Worm (Caenorhabditis elegans) whole organism, young adult: Measurements from ENCODE around the gene W04G3.10.

Source experiments
- C06A6.2 ChIP-seq: fragments of 200-800 bp; sonication (Bioruptor generic); conservative IDR thresholded peaks from 2 replicates; pipeline ENCODE4 v1.3.6; 2022; ENCODE audit warnings: missing genetic modification characterization, missing compliant biosample characterization
- C17E4.6 ChIP-seq: fragments of 200-800 bp; sonication (Bioruptor generic); IDR thresholded peaks from 2 replicates; pipeline ENCODE4 v1.3.6; 2022; ENCODE audit warnings: missing genetic modification reagents, missing genetic modification characterization, missing compliant biosample characterization
- F57C9.4 ChIP-seq: sonication (generic microtip); optimal IDR thresholded peaks from 2 replicates; lab custom pipeline; 2017; ENCODE audit warnings: mild to moderate bottlenecking, missing genetic modification characterization, missing compliant biosample characterization
- T26A5.8 ChIP-seq: sonication (generic microtip); optimal IDR thresholded peaks from 2 replicates; lab custom pipeline; 2016; ENCODE audit warnings: missing genetic modification characterization, missing compliant biosample characterization
- Y53F4B.3 ChIP-seq: fragments of 200-800 bp; sonication (Bioruptor generic); IDR thresholded peaks from 2 replicates; pipeline ENCODE4 v1.3.6; 2022; ENCODE audit warnings: missing genetic modification reagents, missing genetic modification characterization, missing compliant biosample characterization
- Y67H2A.10 ChIP-seq: fragments of 200-800 bp; sonication (Bioruptor generic); conservative IDR thresholded peaks from 2 replicates; pipeline ENCODE4 v1.3.6; 2022; ENCODE audit warnings: missing genetic modification reagents, missing genetic modification characterization, missing compliant biosample characterization
- Y95B8A.8 ChIP-seq: fragments of 200-800 bp; sonication (Bioruptor generic); IDR thresholded peaks from 2 replicates; pipeline ENCODE4 v1.3.6; 2022; ENCODE audit warnings: missing genetic modification reagents, missing genetic modification characterization, missing compliant biosample characterization
- akir-1 ChIP-seq: fragments of 200-800 bp; sonication (Bioruptor generic); optimal IDR thresholded peaks from 2 replicates; lab custom pipeline; 2018; ENCODE audit warnings: mild to moderate bottlenecking, missing genetic modification characterization, moderate library complexity, missing compliant biosample characterization
- atf-7 ChIP-seq: sonication (generic microtip); optimal IDR thresholded peaks from 2 replicates; lab custom pipeline; 2017; ENCODE audit warnings: mild to moderate bottlenecking, missing genetic modification characterization, missing compliant biosample characterization
- attf-5 ChIP-seq: fragments of 200-800 bp; sonication (Bioruptor generic); optimal IDR thresholded peaks from 2 replicates; lab custom pipeline; 2018; ENCODE audit warnings: mild to moderate bottlenecking, missing genetic modification characterization, missing compliant biosample characterization
- attf-6 ChIP-seq: fragments of 200-800 bp; sonication (Bioruptor generic); IDR thresholded peaks from 2 replicates; pipeline ENCODE4 v1.3.6; 2022; ENCODE audit warnings: missing genetic modification reagents, missing genetic modification characterization, missing compliant biosample characterization
- bed-2 ChIP-seq: fragments of 200-800 bp; sonication (Bioruptor generic); IDR thresholded peaks from 2 replicates; pipeline ENCODE4 v1.3.6; 2022; ENCODE audit warnings: missing genetic modification reagents, missing genetic modification characterization, missing compliant biosample characterization
- ccch-3 ChIP-seq: fragments of 200-800 bp; sonication (Bioruptor generic); optimal IDR thresholded peaks from 2 replicates; lab custom pipeline; 2018; ENCODE audit warnings: mild to moderate bottlenecking, missing genetic modification characterization, missing compliant biosample characterization
- ceh-79 ChIP-seq: sonication (generic microtip); optimal IDR thresholded peaks from 2 replicates; lab custom pipeline; 2017; ENCODE audit warnings: mild to moderate bottlenecking, missing genetic modification characterization, missing compliant biosample characterization
- efl-1 ChIP-seq: fragments of 150-350 bp; optimal IDR thresholded peaks from 2 replicates; lab custom pipeline; 2014; ENCODE audit warnings: missing biosample characterization, missing genetic modification reagents, missing genetic modification characterization
- egl-18 ChIP-seq: fragments of 200-800 bp; sonication (Bioruptor generic); IDR thresholded peaks from 2 replicates; pipeline ENCODE4 v1.3.6; 2022; ENCODE audit warnings: missing genetic modification reagents, missing genetic modification characterization, missing compliant biosample characterization
- egrh-3 ChIP-seq: fragments of 200-800 bp; sonication (Bioruptor generic); IDR thresholded peaks from 2 replicates; pipeline ENCODE4 v1.3.6; 2022; ENCODE audit warnings: missing genetic modification reagents, missing genetic modification characterization, missing compliant biosample characterization
- ekl-4 ChIP-seq: fragments of 200-800 bp; sonication (Bioruptor generic); IDR thresholded peaks from 2 replicates; pipeline ENCODE4 v1.3.6; 2022; ENCODE audit warnings: missing genetic modification reagents, missing genetic modification characterization, missing compliant biosample characterization
- him-1 ChIP-seq: sonication (generic microtip); optimal IDR thresholded peaks from 2 replicates; lab custom pipeline; 2016; ENCODE audit warnings: missing genotype, missing genetic modification reagents, missing genetic modification characterization, missing compliant biosample characterization
- hlh-26 ChIP-seq: fragments of 200-800 bp; sonication (Bioruptor generic); conservative IDR thresholded peaks from 2 replicates; pipeline ENCODE4 v1.3.6; 2022; ENCODE audit warnings: missing genetic modification reagents, missing genetic modification characterization, missing compliant biosample characterization
- hmg-1.2 ChIP-seq: fragments of 200-800 bp; sonication (Bioruptor generic); IDR thresholded peaks from 2 replicates; pipeline ENCODE4 v1.3.6; 2022; ENCODE audit warnings: missing genetic modification reagents, missing genetic modification characterization, missing compliant biosample characterization
- hsf-1 ChIP-seq: fragments of 200-800 bp; sonication (Bioruptor generic); IDR thresholded peaks from 2 replicates; pipeline ENCODE4 v1.3.6; 2022; ENCODE audit warnings: missing genetic modification reagents, missing genetic modification characterization, missing compliant biosample characterization
- lin-26 ChIP-seq: fragments of 200-800 bp; sonication (Bioruptor generic); IDR thresholded peaks from 2 replicates; pipeline ENCODE4 v1.3.6; 2022; ENCODE audit warnings: missing genetic modification reagents, missing genetic modification characterization, missing compliant biosample characterization
- lir-1 ChIP-seq: fragments of 200-800 bp; sonication (Bioruptor generic); conservative IDR thresholded peaks from 2 replicates; pipeline ENCODE4 v1.3.6; 2022; ENCODE audit warnings: missing genetic modification reagents, missing genetic modification characterization, missing compliant biosample characterization
- lsl-1 ChIP-seq: fragments of 200-800 bp; sonication (Bioruptor generic); optimal IDR thresholded peaks from 2 replicates; lab custom pipeline; 2018; ENCODE audit warnings: mild to moderate bottlenecking, missing genetic modification characterization, moderate library complexity, missing compliant biosample characterization
- madf-10 ChIP-seq: sonication (generic microtip); optimal IDR thresholded peaks from 2 replicates; lab custom pipeline; 2016; ENCODE audit warnings: mild to moderate bottlenecking, missing genetic modification characterization, missing compliant biosample characterization
- mel-28 ChIP-seq: sonication (generic microtip); optimal IDR thresholded peaks from 2 replicates; lab custom pipeline; 2016; ENCODE audit warnings: borderline replicate concordance, mild to moderate bottlenecking, missing genetic modification characterization, missing compliant biosample characterization
- nfya-1 ChIP-seq: sonication (generic microtip); optimal IDR thresholded peaks from 2 replicates; lab custom pipeline; 2017; ENCODE audit warnings: antibody characterized with exemption, missing compliant biosample characterization, missing genetic modification characterization, borderline replicate concordance; ENCODE audit not compliant: insufficient read depth
- nhr-80 ChIP-seq: sonication (generic microtip); optimal IDR thresholded peaks from 2 replicates; lab custom pipeline; 2016; ENCODE audit warnings: missing genetic modification characterization, missing compliant biosample characterization
- snpc-1.1 ChIP-seq: sonication (generic microtip); optimal IDR thresholded peaks from 2 replicates; lab custom pipeline; 2017; ENCODE audit warnings: missing genetic modification characterization, mild to moderate bottlenecking, missing compliant biosample characterization, antibody characterized with exemption, moderate library complexity, missing genotype, missing genetic modification reagents; ENCODE audit not compliant: insufficient read depth
- snpc-4 ChIP-seq, 5 experiments: fragments of 150-350 bp in 1 of 5; sonication (generic microtip) in 4 of 5; optimal IDR thresholded peaks; 2 replicates each; lab custom pipeline; 2014 to 2018; ENCODE audit warnings: missing genetic modification characterization in 5 of 5, missing biosample characterization in 3 of 5, antibody characterized with exemption in 2 of 5, mild to moderate bottlenecking in 2 of 5, missing compliant biosample characterization in 2 of 5, missing genotype in 2 of 5, moderate library complexity in 2 of 5, missing genetic modification reagents in 1 of 5
- unc-130 ChIP-seq: sonication (generic microtip); optimal IDR thresholded peaks from 2 replicates; lab custom pipeline; 2016; ENCODE audit warnings: missing genetic modification reagents, missing genetic modification characterization, missing compliant biosample characterization
- ztf-25 ChIP-seq: fragments of 200-800 bp; sonication (Bioruptor generic); IDR thresholded peaks from 2 replicates; pipeline ENCODE4 v1.3.6; 2022; ENCODE audit warnings: missing genetic modification reagents, missing genetic modification characterization, missing compliant biosample characterization
- ztf-26 ChIP-seq: sonication (generic microtip); optimal IDR thresholded peaks from 2 replicates; lab custom pipeline; 2017; ENCODE audit warnings: missing genetic modification characterization, missing compliant biosample characterization
- ztf-28 ChIP-seq: fragments of 200-800 bp; sonication (Bioruptor generic); IDR thresholded peaks from 2 replicates; pipeline ENCODE4 v1.3.6; 2022; ENCODE audit warnings: missing genetic modification reagents, missing genetic modification characterization, missing compliant biosample characterization

The W04G3.10 gene

ce11 chrX:11038221-11038620 is 39.8 kb downstream of the W04G3.10 start (continued):
- TF ChIP-seq nfya-1 (no peak), F57C9.4 (tag; lab: Kevin White, UChicago) (no peak), hsf-1 (GFP tag; lab: Robert Waterston, UW) (no peak), C06A6.2 (GFP tag; lab: Robert Waterston, UW) (no peak), Y67H2A.10 (GFP tag; lab: Robert Waterston, UW) (no peak), lin-26 (GFP tag; lab: Robert Waterston, UW) (no peak)
- TF ChIP-seq, all 124 proteins: peak for 0

- TF ChIP-seq ztf-25 = no peak
- TF ChIP-seq nhr-80 (tag; lab: Kevin White, UChicago) = peak; percentile 53
- TF ChIP-seq lir-1 (GFP tag; lab: Robert Waterston, UW) = no peak
- TF ChIP-seq ccch-3 (GFP tag; lab: Kevin White, UChicago) = no peak
- no peak for TF ChIP-seq him-1 (tag; lab: Kevin White, UChicago)
- TF ChIP-seq ztf-26 (tag; lab: Kevin White, UChicago) = no peak
- TF ChIP-seq mel-28 (tag; lab: Kevin White, UChicago) = no peak
- no peak for TF ChIP-seq egrh-3
- TF ChIP-seq Y53F4B.3 (GFP tag; lab: Robert Waterston, UW) = no peak
- TF ChIP-seq ztf-28 (GFP tag; lab: Robert Waterston, UW) = no peak
- no peak for TF ChIP-seq snpc-1.1
- peak; percentile 20; the same call in 1 of the 2 replicates for TF ChIP-seq hmg-1.2 (GFP tag; lab: Robert Waterston, UW)
- TF ChIP-seq egl-18 = no peak
- no peak for TF ChIP-seq C17E4.6 (GFP tag; lab: Robert Waterston, UW)
Observed at ce11 chrX:11036114-11037087, 41.6 kb downstream of the W04G3.10 start.

ce11 chrX:11035563-11035962 is 42.5 kb downstream of the W04G3.10 start:
- TF ChIP-seq bed-2 (GFP tag; lab: Robert Waterston, UW) = no peak
- no peak for TF ChIP-seq snpc-4 (GFP tag; optimal IDR thresholded peaks at IDR 0.05; lab: Kevin White, UChicago)
- no peak for TF ChIP-seq snpc-4 (tag; optimal IDR thresholded peaks at IDR 0.05; lab: Kevin White, UChicago)
- no peak for TF ChIP-seq mel-28 (tag; lab: Kevin White, UChicago)
- no peak for TF ChIP-seq akir-1 (GFP tag; lab: Kevin White, UChicago)
- TF ChIP-seq attf-5 (GFP tag; lab: Kevin White, UChicago) = no peak
- TF ChIP-seq lsl-1 = no peak
- no peak for TF ChIP-seq ztf-25
- no peak for TF ChIP-seq Y95B8A.8 (GFP tag; lab: Robert Waterston, UW)
- no peak for TF ChIP-seq ceh-79
- TF ChIP-seq ekl-4 (GFP tag; lab: Robert Waterston, UW) = no peak
- no peak for TF ChIP-seq atf-7 (tag; lab: Kevin White, UChicago)
- no peak for TF ChIP-seq ztf-28 (GFP tag; lab: Robert Waterston, UW)
- no peak for TF ChIP-seq efl-1 (GFP tag; lab: Kevin White, UChicago)
- no peak for TF ChIP-seq madf-10 (tag; lab: Kevin White, UChicago)
- no peak for TF ChIP-seq egl-18
- TF ChIP-seq T26A5.8 (tag; lab: Kevin White, UChicago) = no peak
- TF ChIP-seq hlh-26 = no peak
- TF ChIP-seq unc-130 (GFP tag; lab: Kevin White, UChicago) = no peak
- TF ChIP-seq snpc-1.1 = no peak
- no peak for TF ChIP-seq attf-6 (GFP tag; lab: Robert Waterston, UW)
- TF ChIP-seq, all 124 proteins: peak for 0
